Fruit fly (Drosophila melanogaster) whole organism, embryonic: ENCODE results near the gene ND-30.

Experiments used
- Awh ChIP-seq: fragments of 200-800 bp; sonication (Bioruptor generic); IDR thresholded peaks from 2 replicates; pipeline ENCODE4, ENCODE4 v1.3.6; 2022; ENCODE audit warnings: missing biosample characterization, missing genetic modification characterization
- BtbVII ChIP-seq: fragments of 200-800 bp; sonication (Bioruptor generic); optimal IDR thresholded peaks from 3 replicates; lab custom pipeline; 2017; ENCODE audit warnings: missing biosample characterization, mild to moderate bottlenecking, missing genetic modification characterization
- CG1024 ChIP-seq: fragments of 200-800 bp; sonication (Bioruptor generic); IDR thresholded peaks from 2 replicates; pipeline ENCODE4 v1.3.6; 2022; ENCODE audit warnings: missing biosample characterization, missing genetic modification characterization
- CG10959 ChIP-seq: fragments of 200-800 bp; sonication (Bioruptor generic); IDR thresholded peaks from 2 replicates; pipeline ENCODE4 v1.3.6; 2022; ENCODE audit warnings: missing biosample characterization, missing genetic modification characterization
- CG10979 ChIP-seq: fragments of 200-800 bp; sonication (Bioruptor generic); optimal IDR thresholded peaks from 2 replicates; lab custom pipeline; 2018; ENCODE audit warnings: missing biosample characterization, mild to moderate bottlenecking, missing genetic modification characterization, moderate library complexity
- CG11456 ChIP-seq: fragments of 200-800 bp; sonication (Bioruptor generic); IDR thresholded peaks from 3 replicates; pipeline ENCODE4 v1.3.6; 2022; ENCODE audit warnings: missing biosample characterization, missing genetic modification characterization
- CG11504 ChIP-seq: fragments of 200-800 bp; sonication (Bioruptor generic); optimal IDR thresholded peaks from 3 replicates; lab custom pipeline; 2019; ENCODE audit warnings: missing biosample characterization, mild to moderate bottlenecking, missing genetic modification characterization, moderate library complexity
- CG12236 ChIP-seq: fragments of 200-800 bp; sonication (Bioruptor generic); optimal IDR thresholded peaks from 2 replicates; lab custom pipeline; 2016; ENCODE audit warnings: missing biosample characterization, missing genetic modification characterization
- CG13624 ChIP-seq: fragments of 200-800 bp; sonication (Bioruptor generic); optimal IDR thresholded peaks from 2 replicates; lab custom pipeline; 2016; ENCODE audit warnings: missing biosample characterization, missing genetic modification characterization
- CG14014 ChIP-seq: fragments of 200-800 bp; sonication (Bioruptor generic); IDR thresholded peaks from 2 replicates; pipeline ENCODE4 v1.3.6; 2022; ENCODE audit warnings: missing biosample characterization, missing genetic modification characterization
- CG15011 ChIP-seq: fragments of 200-800 bp; sonication (Bioruptor generic); optimal IDR thresholded peaks from 3 replicates; lab custom pipeline; 2018; ENCODE audit warnings: missing biosample characterization, mild to moderate bottlenecking, missing genetic modification characterization
- CG1529 ChIP-seq: fragments of 200-800 bp; sonication (Bioruptor generic); optimal IDR thresholded peaks from 3 replicates; lab custom pipeline; 2018; ENCODE audit warnings: missing biosample characterization, missing genetic modification characterization
- CG15479 ChIP-seq: fragments of 200-800 bp; sonication (Bioruptor generic); optimal IDR thresholded peaks from 3 replicates; lab custom pipeline; 2019; ENCODE audit warnings: missing biosample characterization, mild to moderate bottlenecking, missing genetic modification characterization, moderate library complexity
- CG16815 ChIP-seq: fragments of 200-800 bp; sonication (Bioruptor generic); optimal IDR thresholded peaks from 3 replicates; lab custom pipeline; 2017; ENCODE audit warnings: missing biosample characterization, mild to moderate bottlenecking, missing genetic modification characterization
- CG31365 ChIP-seq: fragments of 200-800 bp; sonication (Bioruptor generic); optimal IDR thresholded peaks from 2 replicates; lab custom pipeline; 2018; ENCODE audit warnings: missing biosample characterization, mild to moderate bottlenecking, missing genetic modification characterization
- CG32532 ChIP-seq: fragments of 200-800 bp; sonication (Bioruptor generic); IDR thresholded peaks from 2 replicates; pipeline ENCODE4 v1.3.6; 2022; ENCODE audit warnings: missing biosample characterization, missing genetic modification characterization
- CG33557 ChIP-seq: fragments of 200-800 bp; sonication (Bioruptor generic); optimal IDR thresholded peaks from 2 replicates; lab custom pipeline; 2019; ENCODE audit warnings: missing biosample characterization, mild to moderate bottlenecking, missing genetic modification characterization, moderate library complexity
- CG5180 ChIP-seq: fragments of 200-800 bp; sonication (Bioruptor generic); optimal IDR thresholded peaks from 3 replicates; lab custom pipeline; 2017; ENCODE audit warnings: missing biosample characterization, missing genetic modification characterization, mild to moderate bottlenecking, moderate library complexity, missing genetic modification reagents
- CG6654 ChIP-seq: fragments of 200-800 bp; sonication (Bioruptor generic); optimal IDR thresholded peaks from 2 replicates; lab custom pipeline; 2017; ENCODE audit warnings: missing biosample characterization, mild to moderate bottlenecking, missing genetic modification characterization
- CG8944 ChIP-seq: fragments of 200-800 bp; sonication (Bioruptor generic); optimal IDR thresholded peaks from 3 replicates; lab custom pipeline; 2016; ENCODE audit warnings: missing biosample characterization, missing genetic modification characterization
- CG9797 ChIP-seq: fragments of 200-800 bp; sonication (Bioruptor generic); optimal IDR thresholded peaks from 3 replicates; lab custom pipeline; 2018; ENCODE audit warnings: missing biosample characterization, mild to moderate bottlenecking, missing genetic modification characterization
- CrebB ChIP-seq: fragments of 200-800 bp; sonication (Bioruptor generic); optimal IDR thresholded peaks from 3 replicates; lab custom pipeline; 2018; ENCODE audit warnings: missing biosample characterization, mild to moderate bottlenecking, missing genetic modification characterization
- D19A ChIP-seq: fragments of 200-800 bp; optimal IDR thresholded peaks from 3 replicates; lab custom pipeline; 2019; ENCODE audit warnings: missing biosample characterization, mild to moderate bottlenecking, missing genetic modification characterization, moderate library complexity
- Dref ChIP-seq: fragments of 200-800 bp; sonication (Bioruptor generic); IDR thresholded peaks from 2 replicates; pipeline ENCODE4 v1.3.6; 2022; ENCODE audit warnings: missing biosample characterization, missing genetic modification characterization
- Gsc ChIP-seq: fragments of 200-800 bp; sonication (Bioruptor generic); IDR thresholded peaks from 2 replicates; pipeline ENCODE4 v1.3.6; 2022; ENCODE audit warnings: missing biosample characterization, missing genetic modification characterization
- Hmr ChIP-seq: fragments of 200-800 bp; sonication (Bioruptor generic); optimal IDR thresholded peaks from 3 replicates; lab custom pipeline; 2017; ENCODE audit warnings: mild to moderate bottlenecking, missing biosample characterization, missing genetic modification reagents, missing genetic modification characterization
- Kr ChIP-seq: fragments of 200-800 bp; sonication (Bioruptor generic); optimal IDR thresholded peaks from 2 replicates; lab custom pipeline; 2017; ENCODE audit warnings: missing biosample characterization, mild to moderate bottlenecking, missing genetic modification characterization
- Lhr ChIP-seq: fragments of 200-800 bp; sonication (Bioruptor generic); optimal IDR thresholded peaks from 3 replicates; lab custom pipeline; 2017; ENCODE audit warnings: mild to moderate bottlenecking, missing biosample characterization, missing genetic modification reagents, missing genetic modification characterization
- Med ChIP-seq: fragments of 200-800 bp; sonication (Bioruptor generic); peaks from one replicate; lab custom pipeline; 2016; ENCODE audit warnings: missing biosample characterization, missing genetic modification characterization, mild to moderate bottlenecking, inconsistent platforms, moderate library complexity
- NC2α ChIP-seq: fragments of 200-800 bp; sonication (Bioruptor generic); optimal IDR thresholded peaks from 2 replicates; lab custom pipeline; 2016; ENCODE audit warnings: missing biosample characterization, missing genetic modification characterization
- NC2β ChIP-seq: fragments of 200-800 bp; sonication (Bioruptor generic); optimal IDR thresholded peaks from 2 replicates; lab custom pipeline; 2016; ENCODE audit warnings: missing biosample characterization, missing genetic modification characterization
- Oaz ChIP-seq: fragments of 200-800 bp; sonication (Bioruptor generic); IDR thresholded peaks from 2 replicates; pipeline ENCODE4 v1.3.6; 2022; ENCODE audit warnings: missing biosample characterization, missing genetic modification characterization
- Opbp ChIP-seq: fragments of 200-800 bp; sonication (Bioruptor generic); IDR thresholded peaks from 3 replicates; pipeline ENCODE4 v1.3.6; 2022; ENCODE audit warnings: missing biosample characterization, missing genetic modification characterization; ENCODE audit not compliant: partially characterized antibody
- PHDP ChIP-seq: fragments of 200-800 bp; sonication (Bioruptor generic); optimal IDR thresholded peaks from 3 replicates; lab custom pipeline; 2018; ENCODE audit warnings: missing biosample characterization, mild to moderate bottlenecking, missing genetic modification characterization, moderate library complexity
- Side ChIP-seq: fragments of 200-800 bp; sonication (Bioruptor generic); optimal IDR thresholded peaks from 2 replicates; lab custom pipeline; 2016; ENCODE audit warnings: missing biosample characterization, missing genetic modification characterization
- Sin3A ChIP-seq: fragments of >200 bp; optimal IDR thresholded peaks from 2 replicates; lab custom pipeline; 2018
- Sry-δ ChIP-seq: fragments of 200-800 bp; sonication (Bioruptor generic); optimal IDR thresholded peaks from 2 replicates; lab custom pipeline; 2016; ENCODE audit warnings: missing biosample characterization, missing genetic modification characterization
- Trl ChIP-seq, 3 experiments: fragments of >200 bp in 2 of 3; fragments of 200-800 bp in 1 of 3; sonication (Bioruptor generic) in 1 of 3; optimal IDR thresholded peaks; 2 replicates in 1 of 3; 3 replicates in 2 of 3; lab custom pipeline; 2016 to 2017; ENCODE audit warnings: missing biosample characterization in 1 of 3, missing genetic modification characterization in 1 of 3
- YL-1 ChIP-seq: fragments of 200-800 bp; sonication (Bioruptor generic); optimal IDR thresholded peaks from 3 replicates; lab custom pipeline; 2017; ENCODE audit warnings: missing biosample characterization, mild to moderate bottlenecking, missing genetic modification characterization
- al ChIP-seq: fragments of 200-800 bp; sonication (Bioruptor generic); IDR thresholded peaks from 2 replicates; pipeline ENCODE4 v1.3.6; 2022; ENCODE audit warnings: missing biosample characterization, missing genetic modification characterization
- bigmax ChIP-seq: fragments of 200-800 bp; sonication (Bioruptor generic); optimal IDR thresholded peaks from 2 replicates; lab custom pipeline; 2018; ENCODE audit warnings: missing biosample characterization, mild to moderate bottlenecking, missing genetic modification characterization
- cad ChIP-seq: fragments of >200 bp; optimal IDR thresholded peaks from 2 replicates; lab custom pipeline; 2017; ENCODE audit warnings: missing biosample characterization, missing genetic modification characterization
- chif ChIP-seq, 2 experiments: fragments of 200-800 bp; sonication (Bioruptor generic); optimal IDR thresholded peaks; 3 replicates each; lab custom pipeline; 2016; ENCODE audit warnings: missing biosample characterization in 2 of 2, missing genetic modification characterization in 2 of 2
- gcm ChIP-seq: fragments of 200-800 bp; sonication (Bioruptor generic); optimal IDR thresholded peaks from 2 replicates; lab custom pipeline; 2019; ENCODE audit warnings: missing biosample characterization, mild to moderate bottlenecking, missing genetic modification characterization, moderate library complexity
- kah ChIP-seq: fragments of 200-800 bp; sonication (Bioruptor generic); optimal IDR thresholded peaks from 2 replicates; lab custom pipeline; 2018; ENCODE audit warnings: missing biosample characterization, mild to moderate bottlenecking, missing genetic modification characterization
- luna ChIP-seq: fragments of 200-800 bp; sonication (Bioruptor generic); optimal IDR thresholded peaks from 2 replicates; lab custom pipeline; 2016; ENCODE audit warnings: missing biosample characterization, missing genetic modification characterization
- mam ChIP-seq: fragments of 200-800 bp; sonication (Bioruptor generic); optimal IDR thresholded peaks from 3 replicates; lab custom pipeline; 2016; ENCODE audit warnings: missing biosample characterization, missing genetic modification characterization
- tna ChIP-seq: fragments of 200-800 bp; sonication (Bioruptor generic); IDR thresholded peaks from 2 replicates; pipeline ENCODE4 v1.3.6; 2022; ENCODE audit warnings: missing biosample characterization, missing genetic modification characterization; ENCODE audit not compliant: partially characterized antibody

The ND-30 gene

DNA sequence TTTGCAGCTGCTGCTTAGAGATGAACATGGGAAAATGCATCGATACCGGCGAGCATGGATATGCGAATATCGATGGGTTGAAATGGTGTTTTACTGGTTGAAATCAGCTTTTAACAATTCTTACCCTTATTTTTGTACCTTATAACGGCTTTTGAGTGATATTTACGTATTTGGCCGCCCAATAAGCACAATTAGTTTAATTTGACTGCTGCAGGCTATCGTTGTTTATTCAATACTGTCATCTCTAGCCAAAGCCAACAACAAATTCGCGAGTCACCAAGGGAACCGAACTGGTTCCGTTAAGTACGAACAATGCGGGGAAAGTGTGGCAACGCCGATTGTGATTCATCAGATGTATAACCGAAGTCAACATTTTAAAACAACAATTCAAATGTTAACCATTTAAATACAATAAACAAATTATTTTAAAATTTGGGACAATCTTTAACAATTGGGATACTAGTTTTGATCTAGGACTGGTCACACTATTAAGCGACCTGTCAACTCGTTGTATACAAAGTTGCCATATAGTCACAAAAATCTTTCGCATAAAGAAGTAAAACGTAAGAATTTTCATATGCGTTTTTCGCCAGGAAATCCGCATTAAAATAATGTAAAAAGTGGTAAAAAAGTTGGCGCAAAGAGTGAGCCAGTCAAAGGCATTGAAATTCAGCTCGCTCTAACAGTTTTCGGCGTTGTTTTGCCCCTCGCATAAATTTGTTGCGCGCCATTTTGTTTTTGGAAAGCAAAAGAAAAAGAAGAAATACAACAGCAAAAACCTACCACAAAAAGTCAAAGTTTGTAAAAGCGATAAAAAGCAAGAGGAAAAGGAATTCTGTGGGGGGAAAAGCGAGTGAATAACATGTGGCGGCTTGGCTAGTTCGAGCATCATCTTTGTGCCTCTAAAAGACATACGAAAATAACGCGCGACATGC is 11.0 kb downstream of the ND-30 start, which contains the start of the genes Usp5 and BtbVII (continued):
- TF ChIP-seq CG32532 (GFP tag; lab: Robert Waterston, UW) = peak; percentile 68
- TF ChIP-seq CG1529 (GFP tag; lab: Kevin White, UChicago) = peak; percentile 7
- TF ChIP-seq cad (GFP tag; lab: Kevin White, UChicago) = no peak
- TF ChIP-seq CG11504 = no peak
- peak; percentile 75 for TF ChIP-seq mam (GFP tag; lab: Kevin White, UChicago)
- no peak for TF ChIP-seq CG1024
- no peak for TF ChIP-seq CG11456 (GFP tag; lab: Robert Waterston, UW)
- peak; percentile 64 for TF ChIP-seq PHDP (tag; lab: Kevin White, UChicago)
- peak; percentile 34 for TF ChIP-seq CG10979
- TF ChIP-seq Med (GFP tag; lab: Kevin White, UChicago) = peak; percentile 96
- peak; percentile 90 for TF ChIP-seq Sin3A (lab: Kevin White, UChicago)
- TF ChIP-seq Side (GFP tag; lab: Kevin White, UChicago) = peak; percentile 56
- no peak for TF ChIP-seq gcm (GFP tag; lab: Kevin White, UChicago)
- no peak; the same call in 1 of the 2 replicates for TF ChIP-seq CG10959
- peak; percentile 96 for TF ChIP-seq Sry-δ (GFP tag; lab: Kevin White, UChicago)
- peak; percentile 86 for TF ChIP-seq tna
- peak; percentile 36; the same call in 1 of the 2 replicates for TF ChIP-seq al (GFP tag; lab: Robert Waterston, UW)
- peak; percentile 59 for TF ChIP-seq NC2β (GFP tag; lab: Kevin White, UChicago)
- TF ChIP-seq bigmax = no peak
- TF ChIP-seq CG6654 (GFP tag; lab: Kevin White, UChicago) = no peak
- 0 out of 2 replicates have a peak, but pooled peaks have one; percentile 25 for TF ChIP-seq Oaz
- peak; percentile 34; the same call in 1 of the 2 replicates for TF ChIP-seq CG14014 (GFP tag; lab: Robert Waterston, UW)
- TF ChIP-seq CrebB (tag; lab: Kevin White, UChicago) = peak; percentile 41
- TF ChIP-seq CG33557 = peak; percentile 50
- peak; percentile 41 to 61 for TF ChIP-seq chif (GFP tag; optimal IDR thresholded peaks at IDR 0.05; lab: Kevin White, UChicago)
- peak; percentile 60 for TF ChIP-seq Awh (GFP tag; lab: Robert Waterston, UW)
- peak; percentile 50 for TF ChIP-seq Hmr (GFP tag; lab: Kevin White, UChicago)
- no peak for TF ChIP-seq NC2α (GFP tag; lab: Kevin White, UChicago)
- TF ChIP-seq CG13624 (GFP tag; lab: Kevin White, UChicago) = peak; percentile 70
- no peak for TF ChIP-seq Gsc (GFP tag; lab: Robert Waterston, UW)
- peak; percentile 87; the same call in 2 of the 3 replicates for TF ChIP-seq Opbp (GFP tag; lab: Robert Waterston, UW)
- no peak for TF ChIP-seq kah (GFP tag; lab: Kevin White, UChicago)
- TF ChIP-seq BtbVII (GFP tag; lab: Kevin White, UChicago) = peak; percentile 13
- no peak for TF ChIP-seq YL-1 (GFP tag; lab: Kevin White, UChicago)
- TF ChIP-seq Kr (GFP tag; lab: Kevin White, UChicago) = no peak
- peak; percentile 38 for TF ChIP-seq CG31365
- peak; percentile 37; the same call in 1 of the 2 replicates for TF ChIP-seq Dref
- TF ChIP-seq CG8944 (GFP tag; lab: Kevin White, UChicago) = peak; percentile 72
- no peak for TF ChIP-seq D19A (tag; lab: Kevin White, UChicago)
- no peak for TF ChIP-seq CG15011 (GFP tag; lab: Kevin White, UChicago)
- no peak for TF ChIP-seq CG12236
- TF ChIP-seq CG15479 (GFP tag; lab: Kevin White, UChicago) = no peak
- TF ChIP-seq Trl (optimal IDR thresholded peaks at IDR 0.05; lab: Kevin White, UChicago) = no peak
- peak; percentile 67 for TF ChIP-seq Trl (GFP tag; optimal IDR thresholded peaks at IDR 0.05; lab: Kevin White, UChicago)
- peak; percentile 24 for TF ChIP-seq CG5180 (GFP tag; lab: Kevin White, UChicago)
- TF ChIP-seq CG9797 (GFP tag; lab: Kevin White, UChicago) = peak; percentile 81
- peak; percentile 17 for TF ChIP-seq CG16815 (GFP tag; lab: Kevin White, UChicago)
- TF ChIP-seq Lhr (GFP tag; lab: Kevin White, UChicago) = peak; percentile 72
- TF ChIP-seq luna = peak; percentile 48
